Worm (Caenorhabditis elegans) whole organism, young adult: ENCODE results near the gene ZC487.2.

Experiments used
- D2030.7 ChIP-seq: fragments of 200-800 bp; sonication (Bioruptor generic); IDR thresholded peaks from 2 replicates; pipeline ENCODE4 v1.3.6; 2022; ENCODE audit warnings: missing genetic modification reagents, missing genetic modification characterization, missing compliant biosample characterization
- F10E7.11 ChIP-seq: sonication (generic microtip); optimal IDR thresholded peaks from 2 replicates; lab custom pipeline; 2017; ENCODE audit warnings: mild to moderate bottlenecking, missing genetic modification characterization, moderate library complexity, missing compliant biosample characterization
- F37B4.10 ChIP-seq: fragments of 200-800 bp; sonication (Bioruptor generic); IDR thresholded peaks from 2 replicates; pipeline ENCODE4 v1.3.6; 2022; ENCODE audit warnings: missing genetic modification characterization, missing compliant biosample characterization
- K11D2.4 ChIP-seq: fragments of 200-800 bp; sonication (Bioruptor generic); IDR thresholded peaks from 2 replicates; pipeline ENCODE4 v1.3.6; 2022; ENCODE audit warnings: missing genetic modification reagents, missing genetic modification characterization, missing compliant biosample characterization
- efl-1 ChIP-seq: fragments of 150-350 bp; optimal IDR thresholded peaks from 2 replicates; lab custom pipeline; 2014; ENCODE audit warnings: missing biosample characterization, missing genetic modification reagents, missing genetic modification characterization
- lin-40 ChIP-seq: sonication (generic microtip); optimal IDR thresholded peaks from 2 replicates; lab custom pipeline; 2016; ENCODE audit warnings: missing genetic modification characterization, mild to moderate bottlenecking, missing compliant biosample characterization, missing genotype, missing genetic modification reagents
- lsl-1 ChIP-seq: fragments of 200-800 bp; sonication (Bioruptor generic); optimal IDR thresholded peaks from 2 replicates; lab custom pipeline; 2018; ENCODE audit warnings: mild to moderate bottlenecking, missing genetic modification characterization, moderate library complexity, missing compliant biosample characterization
- mel-28 ChIP-seq: sonication (generic microtip); optimal IDR thresholded peaks from 2 replicates; lab custom pipeline; 2016; ENCODE audit warnings: borderline replicate concordance, mild to moderate bottlenecking, missing genetic modification characterization, missing compliant biosample characterization
- tbx-9 ChIP-seq: sonication (generic microtip); optimal IDR thresholded peaks from 2 replicates; lab custom pipeline; 2016; ENCODE audit warnings: borderline replicate concordance, missing genetic modification characterization, inconsistent platforms, missing compliant biosample characterization

DNA sequence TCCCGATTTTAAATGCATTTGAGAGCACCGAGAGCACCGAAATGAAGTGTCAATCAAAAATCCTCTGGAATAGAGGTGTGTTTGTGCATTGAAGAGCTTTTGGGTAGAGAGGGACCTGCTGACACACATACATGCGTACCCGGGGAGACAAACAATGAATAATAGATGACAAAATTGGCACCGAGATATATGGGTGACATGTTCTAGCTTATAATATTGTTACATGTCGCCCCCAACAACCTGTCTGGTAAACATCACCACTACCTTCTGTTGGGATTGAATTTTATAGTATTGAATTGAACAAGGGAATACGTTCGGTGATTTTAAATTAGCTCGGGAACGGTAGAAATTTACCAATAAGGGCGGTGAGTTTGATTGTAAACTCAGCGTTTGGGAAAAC is 38.5 kb downstream of the ZC487.2 start:
- TF ChIP-seq F37B4.10 (GFP tag; lab: Robert Waterston, UW), result no peak
- TF ChIP-seq lin-40 (tag; lab: Kevin White, UChicago), result no peak
- TF ChIP-seq lsl-1, result no peak
- TF ChIP-seq D2030.7 (GFP tag; lab: Robert Waterston, UW), result no peak
- no peak for TF ChIP-seq efl-1 (GFP tag; lab: Kevin White, UChicago)
- no peak for TF ChIP-seq F10E7.11 (tag; lab: Kevin White, UChicago)
- TF ChIP-seq mel-28 (tag; lab: Kevin White, UChicago), result no peak
- no peak for TF ChIP-seq tbx-9 (tag; lab: Kevin White, UChicago)
- no peak for TF ChIP-seq K11D2.4
